Worm (Caenorhabditis elegans) whole organism, L4 larva: Measurements from ENCODE around the gene dcn-1.

Experiments used
- D1046.2 ChIP-seq: fragments of 200-800 bp; sonication (Bioruptor generic); IDR thresholded peaks from 2 replicates; pipeline ENCODE4 v1.3.6; 2022; ENCODE audit warnings: missing genetic modification characterization, missing compliant biosample characterization
- T20F7.1 ChIP-seq: fragments of 200-800 bp; sonication (Bioruptor generic); optimal IDR thresholded peaks from 2 replicates; lab custom pipeline; 2018; ENCODE audit warnings: mild to moderate bottlenecking, missing genetic modification characterization, missing compliant biosample characterization
- T26A8.4 ChIP-seq: fragments of 200-800 bp; sonication (Bioruptor generic); IDR thresholded peaks from 2 replicates; pipeline ENCODE4 v1.3.6; 2022; ENCODE audit warnings: missing genetic modification characterization, missing compliant biosample characterization
- ZK546.5 ChIP-seq, 2 experiments: sonication (generic microtip); optimal IDR thresholded peaks; 2 replicates each; lab custom pipeline; 2017; ENCODE audit warnings: missing biosample characterization in 2 of 2, missing genetic modification characterization in 2 of 2
- lin-29 ChIP-seq: fragments of 200-800 bp; sonication (Bioruptor generic); IDR thresholded peaks from 2 replicates; pipeline ENCODE4 v1.3.6; 2022; ENCODE audit warnings: missing genetic modification reagents, missing genetic modification characterization, missing compliant biosample characterization
- lin-38 ChIP-seq: fragments of 200-800 bp; sonication (Bioruptor generic); IDR thresholded peaks from 2 replicates; pipeline ENCODE4 v1.3.6; 2022; ENCODE audit warnings: missing genetic modification reagents, missing genetic modification characterization, missing compliant biosample characterization
- mdl-1 ChIP-seq, 2 experiments: fragments of 150-350 bp in 1 of 2; sonication (generic microtip) in 1 of 2; optimal IDR thresholded peaks; 2 replicates each; lab custom pipeline; 2014 to 2017; ENCODE audit warnings: missing biosample characterization in 2 of 2, missing genetic modification characterization in 2 of 2
- nhr-10 ChIP-seq: fragments of 150-350 bp; optimal IDR thresholded peaks from 2 replicates; lab custom pipeline; 2014; ENCODE audit warnings: missing biosample characterization, missing genetic modification characterization
- php-3 ChIP-seq: fragments of 200-800 bp; sonication (Bioruptor generic); IDR thresholded peaks from 2 replicates; pipeline ENCODE4 v1.3.6; 2022; ENCODE audit warnings: missing genetic modification reagents, missing genetic modification characterization, missing compliant biosample characterization
- skn-1 ChIP-seq: fragments of 150-350 bp; optimal IDR thresholded peaks from 2 replicates; lab custom pipeline; 2014; ENCODE audit warnings: missing biosample characterization, missing genetic modification characterization
- snpc-4 ChIP-seq: fragments of 150-350 bp; optimal IDR thresholded peaks from 2 replicates; lab custom pipeline; 2014; ENCODE audit warnings: missing biosample characterization, missing genetic modification characterization
- unc-62 ChIP-seq, 3 experiments: fragments of 150-350 bp in 1 of 3; sonication (generic microtip); optimal IDR thresholded peaks in 2 of 3; peaks in 1 of 3; 1 replicate in 1 of 3; 2 replicates in 2 of 3; lab custom pipeline; 2014 to 2017; ENCODE audit warnings: missing biosample characterization in 3 of 3, missing genetic modification characterization in 3 of 3, missing genetic modification reagents in 3 of 3, missing genotype in 1 of 3
- zip-2 ChIP-seq: fragments of 150-350 bp; optimal IDR thresholded peaks from 2 replicates; lab custom pipeline; 2014; ENCODE audit warnings: missing biosample characterization, missing genetic modification characterization
- ztf-11 ChIP-seq: fragments of 150-350 bp; optimal IDR thresholded peaks from 2 replicates; lab custom pipeline; 2014; ENCODE audit warnings: missing biosample characterization, missing genetic modification characterization

ce11 chrIII:4321399-4321798 lies 7.7 kb downstream of the dcn-1 start, which contains the start of gene H38K22.7:
- TF ChIP-seq D1046.2 (GFP tag; lab: Robert Waterston, UW) = no peak
- TF ChIP-seq nhr-10 (tag; lab: Kevin White, UChicago) = no peak
- TF ChIP-seq mdl-1 (tag; optimal IDR thresholded peaks at IDR 0.05; lab: Kevin White, UChicago) = no peak
- TF ChIP-seq ZK546.5 (tag; optimal IDR thresholded peaks at IDR 0.05; lab: Kevin White, UChicago) = no peak
- no peak for TF ChIP-seq T20F7.1 (GFP tag; lab: Kevin White, UChicago)
- no peak for TF ChIP-seq zip-2 (tag; lab: Kevin White, UChicago)
- TF ChIP-seq lin-29 = no peak
- TF ChIP-seq php-3 (GFP tag; lab: Robert Waterston, UW) = no peak
- no peak for TF ChIP-seq ztf-11 (tag; lab: Kevin White, UChicago)
- no peak for TF ChIP-seq unc-62 (GFP tag; optimal IDR thresholded peaks at IDR 0.05 in 1 of 2; lab: Kevin White, UChicago)
- no peak for TF ChIP-seq unc-62 (tag; optimal IDR thresholded peaks at IDR 0.05; lab: Kevin White, UChicago)
- TF ChIP-seq T26A8.4 (GFP tag; lab: Robert Waterston, UW) = no peak
- no peak for TF ChIP-seq skn-1 (tag; lab: Kevin White, UChicago)
- no peak for TF ChIP-seq snpc-4
- TF ChIP-seq lin-38 (GFP tag; lab: Robert Waterston, UW) = no peak
